Worm (Caenorhabditis elegans) whole organism, young adult: Measurements from ENCODE around the gene F09A5.2.

ENCODE experiments used
- F23B12.7 ChIP-seq: sonication (generic microtip); optimal IDR thresholded peaks from 2 replicates; lab custom pipeline; 2017; ENCODE audit warnings: missing genetic modification characterization, mild to moderate bottlenecking, missing compliant biosample characterization, antibody characterized with exemption, moderate library complexity; ENCODE audit not compliant: insufficient read depth
- F33H1.4 ChIP-seq: fragments of 200-800 bp; sonication (Bioruptor generic); IDR thresholded peaks from 2 replicates; pipeline ENCODE4 v1.3.6; 2022; ENCODE audit warnings: missing genetic modification reagents, missing genetic modification characterization, missing compliant biosample characterization
- F55B11.4 ChIP-seq: sonication (generic microtip); optimal IDR thresholded peaks from 2 replicates; lab custom pipeline; 2016; ENCODE audit warnings: missing compliant biosample characterization, missing genetic modification characterization, borderline replicate concordance; ENCODE audit not compliant: insufficient read depth
- ZK185.1 ChIP-seq: sonication (generic microtip); optimal IDR thresholded peaks from 2 replicates; lab custom pipeline; 2016; ENCODE audit warnings: mild to moderate bottlenecking, missing genetic modification characterization, missing compliant biosample characterization; ENCODE audit not compliant: poor library complexity, severe bottlenecking
- ama-1 ChIP-seq, 3 experiments: fragments of 150-350 bp in 1 of 3; sonication (generic microtip) in 2 of 3; optimal IDR thresholded peaks; 2 replicates each; lab custom pipeline; 2014 to 2018; ENCODE audit warnings: missing biosample characterization in 2 of 3, missing genetic modification characterization in 2 of 3, missing genetic modification reagents in 2 of 3
- attf-6 ChIP-seq: fragments of 200-800 bp; sonication (Bioruptor generic); IDR thresholded peaks from 2 replicates; pipeline ENCODE4 v1.3.6; 2022; ENCODE audit warnings: missing genetic modification reagents, missing genetic modification characterization, missing compliant biosample characterization
- efl-1 ChIP-seq: fragments of 150-350 bp; optimal IDR thresholded peaks from 2 replicates; lab custom pipeline; 2014; ENCODE audit warnings: missing biosample characterization, missing genetic modification reagents, missing genetic modification characterization
- hlh-12 ChIP-seq: sonication (generic microtip); optimal IDR thresholded peaks from 2 replicates; lab custom pipeline; 2016; ENCODE audit warnings: missing genetic modification characterization, missing compliant biosample characterization
- nfya-1 ChIP-seq: sonication (generic microtip); optimal IDR thresholded peaks from 2 replicates; lab custom pipeline; 2017; ENCODE audit warnings: antibody characterized with exemption, missing compliant biosample characterization, missing genetic modification characterization, borderline replicate concordance; ENCODE audit not compliant: insufficient read depth
- nhr-90 ChIP-seq: sonication (generic microtip); optimal IDR thresholded peaks from 2 replicates; lab custom pipeline; 2016; ENCODE audit warnings: missing genotype, mild to moderate bottlenecking, missing genetic modification characterization, missing compliant biosample characterization
- pha-4 ChIP-seq: fragments of 150-350 bp; sonication (generic microtip); optimal IDR thresholded peaks from 2 replicates; lab custom pipeline; 2014; ENCODE audit warnings: missing biosample characterization, missing genetic modification reagents, missing genetic modification characterization

ce11 chrX:13141440-13141839 lies 6.5 kb downstream of the F09A5.2 start, which contains the start of gene F09A5.3:
- no peak for TF ChIP-seq nhr-90
- no peak for TF ChIP-seq pha-4 (tag; lab: Kevin White, UChicago)
- TF ChIP-seq nfya-1 (tag; lab: Kevin White, UChicago): no peak
- no peak for TF ChIP-seq ama-1 (optimal IDR thresholded peaks at IDR 0.05; lab: Kevin White, UChicago)
- TF ChIP-seq ama-1 (GFP tag; optimal IDR thresholded peaks at IDR 0.05; lab: Kevin White, UChicago): no peak
- no peak for TF ChIP-seq hlh-12
- no peak for TF ChIP-seq F33H1.4 (GFP tag; lab: Robert Waterston, UW)
- no peak for TF ChIP-seq F23B12.7
- no peak for TF ChIP-seq efl-1
- TF ChIP-seq F55B11.4 (tag; lab: Kevin White, UChicago): no peak
- TF ChIP-seq attf-6: no peak
- TF ChIP-seq ZK185.1 (tag; lab: Kevin White, UChicago): no peak
